Fruit fly (Drosophila melanogaster) whole organism, embryonic: ENCODE measurements around the gene Ccn.

Experiments
- ATbp ChIP-seq: fragments of 200-800 bp; sonication (Bioruptor generic); optimal IDR thresholded peaks from 2 replicates; lab custom pipeline; 2017; ENCODE audit warnings: missing biosample characterization, mild to moderate bottlenecking, missing genetic modification characterization, missing genetic modification reagents
- CG10565 ChIP-seq: fragments of 200-800 bp; sonication (Bioruptor generic); optimal IDR thresholded peaks from 3 replicates; lab custom pipeline; 2016; ENCODE audit warnings: missing biosample characterization, mild to moderate bottlenecking, missing genetic modification characterization
- CG11247 ChIP-seq: fragments of 200-800 bp; sonication (Bioruptor generic); IDR thresholded peaks from 2 replicates; pipeline ENCODE4 v1.3.6; 2022; ENCODE audit warnings: missing biosample characterization, missing genetic modification characterization
- CG12071 ChIP-seq: fragments of 200-800 bp; sonication (Bioruptor generic); optimal IDR thresholded peaks from 3 replicates; lab custom pipeline; 2018; ENCODE audit warnings: missing biosample characterization, mild to moderate bottlenecking, missing genetic modification characterization
- CG12299 ChIP-seq: fragments of 200-800 bp; sonication (Bioruptor generic); optimal IDR thresholded peaks from 2 replicates; lab custom pipeline; 2018; ENCODE audit warnings: missing biosample characterization, mild to moderate bottlenecking, missing genetic modification characterization
- CG12942 ChIP-seq: fragments of 200-800 bp; sonication (Bioruptor generic); optimal IDR thresholded peaks from 3 replicates; lab custom pipeline; 2016; ENCODE audit warnings: missing biosample characterization, missing genetic modification characterization
- CG13296 ChIP-seq: fragments of 200-800 bp; sonication (Bioruptor generic); optimal IDR thresholded peaks from 3 replicates; lab custom pipeline; 2018; ENCODE audit warnings: missing biosample characterization, mild to moderate bottlenecking, missing genetic modification characterization
- CG14050 ChIP-seq: fragments of 200-800 bp; sonication (Bioruptor generic); IDR thresholded peaks from 3 replicates; pipeline ENCODE4 v1.3.6; 2022; ENCODE audit warnings: missing biosample characterization, missing genetic modification characterization
- CG1529 ChIP-seq: fragments of 200-800 bp; sonication (Bioruptor generic); optimal IDR thresholded peaks from 3 replicates; lab custom pipeline; 2018; ENCODE audit warnings: missing biosample characterization, missing genetic modification characterization
- CG15514 ChIP-seq: fragments of 200-800 bp; sonication (Bioruptor generic); optimal IDR thresholded peaks from 3 replicates; lab custom pipeline; 2017; ENCODE audit warnings: missing biosample characterization, missing genetic modification characterization, mild to moderate bottlenecking, moderate library complexity, missing genetic modification reagents
- CG17568 ChIP-seq: fragments of 200-800 bp; sonication (Bioruptor generic); optimal IDR thresholded peaks from 2 replicates; lab custom pipeline; 2018; ENCODE audit warnings: missing biosample characterization, mild to moderate bottlenecking, missing genetic modification characterization, moderate library complexity
- CG1792 ChIP-seq: fragments of 200-800 bp; sonication (Bioruptor generic); optimal IDR thresholded peaks from 2 replicates; lab custom pipeline; 2016; ENCODE audit warnings: missing biosample characterization, missing genetic modification characterization
- CG18011 ChIP-seq: fragments of 200-800 bp; sonication (Bioruptor generic); optimal IDR thresholded peaks from 2 replicates; lab custom pipeline; 2017; ENCODE audit warnings: missing biosample characterization, missing genetic modification characterization, mild to moderate bottlenecking, moderate library complexity, missing genotype
- CG1832 ChIP-seq: fragments of 200-800 bp; sonication (Bioruptor generic); optimal IDR thresholded peaks from 2 replicates; lab custom pipeline; 2017; ENCODE audit warnings: missing biosample characterization, mild to moderate bottlenecking, missing genetic modification characterization, inconsistent platforms
- CG3163 ChIP-seq: fragments of 200-800 bp; sonication (Bioruptor generic); optimal IDR thresholded peaks from 3 replicates; lab custom pipeline; 2016; ENCODE audit warnings: missing biosample characterization, missing genetic modification characterization
- CG34224 ChIP-seq: fragments of 200-800 bp; sonication (Bioruptor generic); IDR thresholded peaks from 3 replicates; pipeline ENCODE4 v1.3.6; 2022; ENCODE audit warnings: missing biosample characterization, missing genetic modification characterization; ENCODE audit not compliant: partially characterized antibody
- CG6175 ChIP-seq: fragments of 200-800 bp; sonication (Bioruptor generic); IDR thresholded peaks from 3 replicates; pipeline ENCODE4 v1.3.6; 2022; ENCODE audit warnings: missing biosample characterization, missing genetic modification characterization
- CG6689 ChIP-seq: fragments of 200-800 bp; sonication (Bioruptor generic); IDR thresholded peaks from 2 replicates; pipeline ENCODE4 v1.3.6; 2022; ENCODE audit warnings: missing biosample characterization, missing genetic modification characterization
- CG6813 ChIP-seq: fragments of 200-800 bp; sonication (Bioruptor generic); optimal IDR thresholded peaks from 2 replicates; lab custom pipeline; 2017; ENCODE audit warnings: missing biosample characterization, missing genetic modification characterization, mild to moderate bottlenecking, moderate library complexity, missing genetic modification reagents
- CG6854 ChIP-seq: fragments of 200-800 bp; sonication (Bioruptor generic); optimal IDR thresholded peaks from 3 replicates; lab custom pipeline; 2017; ENCODE audit warnings: missing biosample characterization, mild to moderate bottlenecking, missing genetic modification characterization
- CG8281 ChIP-seq: fragments of 200-800 bp; sonication (Bioruptor generic); optimal IDR thresholded peaks from 2 replicates; lab custom pipeline; 2018; ENCODE audit warnings: missing biosample characterization, mild to moderate bottlenecking, missing genetic modification characterization, moderate library complexity
- CG9817 ChIP-seq: fragments of 200-800 bp; sonication (Bioruptor generic); optimal IDR thresholded peaks from 2 replicates; lab custom pipeline; 2018; ENCODE audit warnings: missing biosample characterization, mild to moderate bottlenecking, missing genetic modification characterization, moderate library complexity
- Dbx ChIP-seq: fragments of 200-800 bp; sonication (Bioruptor generic); IDR thresholded peaks from 3 replicates; pipeline ENCODE4 v1.3.6; 2022; ENCODE audit warnings: missing biosample characterization, missing genetic modification characterization
- Dek ChIP-seq: fragments of 200-800 bp; sonication (Bioruptor generic); optimal IDR thresholded peaks from 3 replicates; lab custom pipeline; 2019; ENCODE audit warnings: missing biosample characterization, mild to moderate bottlenecking, missing genetic modification characterization, moderate library complexity
- Dref ChIP-seq: fragments of 200-800 bp; sonication (Bioruptor generic); IDR thresholded peaks from 2 replicates; pipeline ENCODE4 v1.3.6; 2022; ENCODE audit warnings: missing biosample characterization, missing genetic modification characterization
- Ets65A ChIP-seq: fragments of 200-800 bp; sonication (Bioruptor generic); peaks from one replicate; lab custom pipeline; 2016; ENCODE audit warnings: missing biosample characterization, missing genetic modification characterization
- HLH4C ChIP-seq: fragments of 200-800 bp; sonication (Bioruptor generic); IDR thresholded peaks from 3 replicates; pipeline ENCODE4 v1.3.6; 2022; ENCODE audit warnings: missing biosample characterization, missing genetic modification characterization; ENCODE audit not compliant: partially characterized antibody
- Hey ChIP-seq: fragments of 200-800 bp; sonication (Bioruptor generic); optimal IDR thresholded peaks from 3 replicates; lab custom pipeline; 2018; ENCODE audit warnings: missing biosample characterization, mild to moderate bottlenecking, missing genetic modification characterization
- Hmr ChIP-seq: fragments of 200-800 bp; sonication (Bioruptor generic); optimal IDR thresholded peaks from 3 replicates; lab custom pipeline; 2017; ENCODE audit warnings: mild to moderate bottlenecking, missing biosample characterization, missing genetic modification reagents, missing genetic modification characterization
- Hr78 ChIP-seq, 2 experiments: fragments of 200-800 bp in 1 of 2; fragments of >200 bp in 1 of 2; sonication (Bioruptor generic) in 1 of 2; optimal IDR thresholded peaks; 2 replicates each; lab custom pipeline; 2017 to 2019; ENCODE audit warnings: missing biosample characterization in 2 of 2, missing genetic modification characterization in 2 of 2, mild to moderate bottlenecking in 1 of 2, moderate library complexity in 1 of 2
- Jarid2 ChIP-seq: fragments of 200-800 bp; sonication (Bioruptor generic); optimal IDR thresholded peaks from 3 replicates; lab custom pipeline; 2017; ENCODE audit warnings: mild to moderate bottlenecking, missing biosample characterization, missing genetic modification reagents, missing genetic modification characterization
- NK7.1 ChIP-seq: fragments of 200-800 bp; sonication (Bioruptor generic); optimal IDR thresholded peaks from 3 replicates; lab custom pipeline; 2016; ENCODE audit warnings: missing biosample characterization, missing genetic modification characterization
- Tbp ChIP-seq: fragments of >200 bp; optimal IDR thresholded peaks from 2 replicates; lab custom pipeline; 2018; ENCODE audit warnings: missing biosample characterization, missing genetic modification characterization
- amos ChIP-seq: fragments of 200-800 bp; sonication (Bioruptor generic); IDR thresholded peaks from 2 replicates; pipeline ENCODE4 v1.3.6; 2022; ENCODE audit warnings: missing biosample characterization, missing genetic modification characterization; ENCODE audit not compliant: partially characterized antibody
- bab2 ChIP-seq: fragments of 200-800 bp; sonication (Bioruptor generic); optimal IDR thresholded peaks from 2 replicates; lab custom pipeline; 2016; ENCODE audit warnings: missing biosample characterization, missing genetic modification characterization
- bcd ChIP-seq: fragments of 200-800 bp; sonication (Bioruptor generic); optimal IDR thresholded peaks from 2 replicates; lab custom pipeline; 2017; ENCODE audit warnings: missing biosample characterization, mild to moderate bottlenecking, missing genetic modification characterization
- cwo ChIP-seq: fragments of 200-800 bp; sonication (Bioruptor generic); optimal IDR thresholded peaks from 3 replicates; lab custom pipeline; 2017; ENCODE audit warnings: missing biosample characterization, missing genetic modification characterization, mild to moderate bottlenecking, moderate library complexity, missing genetic modification reagents
- dan ChIP-seq: fragments of 200-800 bp; sonication (Bioruptor generic); IDR thresholded peaks from 2 replicates; pipeline ENCODE4 v1.3.6; 2022; ENCODE audit warnings: missing biosample characterization, missing genetic modification characterization
- inv ChIP-seq: fragments of 200-800 bp; sonication (Bioruptor generic); IDR thresholded peaks from 2 replicates; pipeline ENCODE4 v1.3.6; 2022; ENCODE audit warnings: missing biosample characterization, missing genetic modification characterization; ENCODE audit not compliant: partially characterized antibody
- mld ChIP-seq: fragments of 200-800 bp; sonication (Bioruptor generic); IDR thresholded peaks from 3 replicates; pipeline ENCODE4 v1.3.6; 2022; ENCODE audit warnings: missing biosample characterization, missing genetic modification characterization; ENCODE audit not compliant: partially characterized antibody
- org-1 ChIP-seq: fragments of 200-800 bp; sonication (Bioruptor generic); optimal IDR thresholded peaks from 2 replicates; lab custom pipeline; 2017; ENCODE audit warnings: missing biosample characterization, missing genetic modification characterization
- pfk ChIP-seq: fragments of 200-800 bp; sonication (Bioruptor generic); optimal IDR thresholded peaks from 2 replicates; lab custom pipeline; 2018; ENCODE audit warnings: missing biosample characterization, mild to moderate bottlenecking, missing genetic modification characterization, moderate library complexity
- pho ChIP-seq: fragments of 200-800 bp; sonication (Bioruptor generic); optimal IDR thresholded peaks from 2 replicates; lab custom pipeline; 2016; ENCODE audit warnings: missing biosample characterization, missing genetic modification characterization
- pita ChIP-seq: fragments of 200-800 bp; sonication (Bioruptor generic); optimal IDR thresholded peaks from 2 replicates; lab custom pipeline; 2017; ENCODE audit warnings: missing biosample characterization, mild to moderate bottlenecking, missing genetic modification characterization
- sob ChIP-seq: fragments of 200-800 bp; sonication (Bioruptor generic); IDR thresholded peaks from 2 replicates; pipeline ENCODE4 v1.3.6; 2022; ENCODE audit warnings: missing biosample characterization, missing genetic modification characterization
- sr ChIP-seq: fragments of 200-800 bp; sonication (Bioruptor generic); IDR thresholded peaks from 3 replicates; pipeline ENCODE4 v1.3.6; 2022; ENCODE audit warnings: missing biosample characterization, missing genetic modification characterization
- tio ChIP-seq: fragments of 200-800 bp; sonication (Bioruptor generic); optimal IDR thresholded peaks from 2 replicates; lab custom pipeline; 2017; ENCODE audit warnings: missing biosample characterization, missing genetic modification characterization, inconsistent platforms
- twi ChIP-seq: fragments of 200-800 bp; optimal IDR thresholded peaks from 2 replicates; lab custom pipeline; 2019; ENCODE audit warnings: missing biosample characterization, mild to moderate bottlenecking, missing genetic modification characterization, moderate library complexity
- vfl ChIP-seq: fragments of 200-800 bp; sonication (Bioruptor generic); optimal IDR thresholded peaks from 2 replicates; lab custom pipeline; 2016; ENCODE audit warnings: missing biosample characterization, missing genetic modification characterization
- wor ChIP-seq: fragments of 200-800 bp; sonication (Bioruptor generic); IDR thresholded peaks from 2 replicates; pipeline ENCODE4 v1.3.6; 2022; ENCODE audit warnings: missing biosample characterization, missing genetic modification characterization
- z ChIP-seq: fragments of 200-800 bp; sonication (Bioruptor generic); IDR thresholded peaks from 3 replicates; pipeline ENCODE4 v1.3.6; 2022; ENCODE audit warnings: missing biosample characterization, missing genetic modification characterization

Gene Ccn

DNA sequence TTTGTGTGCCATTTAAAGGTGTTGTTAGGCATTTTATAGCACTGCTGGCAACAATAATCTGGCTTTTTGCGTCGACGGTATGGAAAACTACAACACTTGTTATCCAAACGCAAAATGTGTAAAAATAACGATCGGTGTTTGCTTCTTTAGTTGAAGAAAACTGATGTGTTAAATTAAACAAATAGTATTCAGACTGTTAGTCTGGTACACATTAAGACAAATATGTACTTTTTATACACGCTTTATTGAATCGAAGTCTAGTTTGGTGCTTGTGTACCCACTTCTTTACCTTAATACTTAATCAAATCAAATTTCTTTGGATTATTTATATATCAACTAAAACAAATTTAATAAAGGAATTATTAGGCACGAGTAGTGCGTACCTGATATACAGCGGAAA is 101.7 kb downstream of the Ccn start (continued):
- TF ChIP-seq CG1832 (GFP tag; lab: Kevin White, UChicago) (no peak), wor (no peak), CG18011 (GFP tag; lab: Kevin White, UChicago) (no peak), CG6175 (GFP tag; lab: Robert Waterston, UW) (no peak), amos (GFP tag; lab: Robert Waterston, UW) (no peak), Hey (tag; lab: Kevin White, UChicago) (peak; percentile 13), CG17568 (GFP tag; lab: Kevin White, UChicago) (peak; percentile 63), pho (GFP tag; lab: Kevin White, UChicago) (peak; percentile 39), mld (GFP tag; lab: Robert Waterston, UW) (no peak), dan (GFP tag; lab: Robert Waterston, UW) (no peak), sr (GFP tag; lab: Robert Waterston, UW) (no peak), twi (tag; lab: Kevin White, UChicago) (no peak), NK7.1 (GFP tag; lab: Kevin White, UChicago) (no peak), CG13296 (GFP tag; lab: Kevin White, UChicago) (no peak), CG6813 (peak; percentile 79), CG12071 (GFP tag; lab: Kevin White, UChicago) (peak; percentile 46), CG8281 (tag; lab: Kevin White, UChicago) (no peak), CG1792 (no peak), pfk (GFP tag; lab: Kevin White, UChicago) (peak; percentile 4), CG3163 (GFP tag; lab: Kevin White, UChicago) (no peak), CG11247 (GFP tag; lab: Robert Waterston, UW) (peak; percentile 49; the same call in 1 of the 2 replicates), cwo (GFP tag; lab: Kevin White, UChicago) (peak; percentile 64), Hr78 (GFP tag; optimal IDR thresholded peaks at IDR 0.05; lab: Kevin White, UChicago) (no peak), tio (GFP tag; lab: Kevin White, UChicago) (no peak), pita (no peak), ATbp (GFP tag; lab: Kevin White, UChicago) (no peak), CG6854 (peak; percentile 62), Dbx (GFP tag; lab: Robert Waterston, UW) (0 out of 3 replicates have a peak, but pooled peaks have one; percentile 47), vfl (GFP tag; lab: Kevin White, UChicago) (no peak), bcd (GFP tag; lab: Kevin White, UChicago) (peak; percentile 3), CG15514 (GFP tag; lab: Kevin White, UChicago) (peak; percentile 41), Ets65A (GFP tag; lab: Kevin White, UChicago) (no peak), inv (GFP tag; lab: Robert Waterston, UW) (no peak), Jarid2 (GFP tag; lab: Kevin White, UChicago) (peak; percentile 2), bab2 (GFP tag; lab: Kevin White, UChicago) (peak; percentile 1), org-1 (peak; percentile 12), Hmr (peak; percentile 87), HLH4C (GFP tag; lab: Robert Waterston, UW) (no peak), CG6689 (GFP tag; lab: Robert Waterston, UW) (no peak), CG14050 (GFP tag; lab: Robert Waterston, UW) (no peak), CG12299 (peak; percentile 53), sob (GFP tag; lab: Robert Waterston, UW) (no peak), CG12942 (no peak), CG9817 (tag; lab: Kevin White, UChicago) (peak; percentile 42), CG34224 (GFP tag; lab: Robert Waterston, UW) (no peak), z (GFP tag; lab: Robert Waterston, UW) (no peak), Tbp (no peak), CG1529 (GFP tag; lab: Kevin White, UChicago) (no peak), Dek (tag; lab: Kevin White, UChicago) (peak; percentile 67), Dref (GFP tag; lab: Robert Waterston, UW) (no peak), CG10565 (GFP tag; lab: Kevin White, UChicago) (no peak)
